Fruit fly (Drosophila melanogaster) whole organism, prepupa: ENCODE results near the gene CG3592.

Experiments
- Blimp-1 ChIP-seq: fragments of 200-800 bp; sonication (Bioruptor generic); optimal IDR thresholded peaks from 3 replicates; lab custom pipeline; 2017; ENCODE audit warnings: missing biosample characterization, missing genetic modification characterization, mild to moderate bottlenecking, moderate library complexity, missing genetic modification reagents
- CG10631 ChIP-seq: fragments of 200-800 bp; sonication (Bioruptor generic); optimal IDR thresholded peaks from 2 replicates; lab custom pipeline; 2016; ENCODE audit warnings: missing biosample characterization, missing genetic modification characterization
- CG10669 ChIP-seq: fragments of 200-800 bp; sonication (Bioruptor generic); optimal IDR thresholded peaks from 3 replicates; lab custom pipeline; 2018; ENCODE audit warnings: missing biosample characterization, mild to moderate bottlenecking, missing genetic modification characterization, moderate library complexity
- CG11294 ChIP-seq: fragments of 200-800 bp; sonication (Bioruptor generic); IDR thresholded peaks from 2 replicates; pipeline ENCODE4 v1.3.6; 2022; ENCODE audit warnings: missing biosample characterization, missing genetic modification characterization
- CG15336 ChIP-seq: fragments of 200-800 bp; sonication (Bioruptor generic); IDR thresholded peaks from 2 replicates; pipeline ENCODE4 v1.3.6; 2022; ENCODE audit warnings: missing biosample characterization, missing genetic modification characterization
- CG1621 ChIP-seq: fragments of 200-800 bp; sonication (Bioruptor generic); optimal IDR thresholded peaks from 3 replicates; lab custom pipeline; 2018; ENCODE audit warnings: missing biosample characterization, mild to moderate bottlenecking, missing genetic modification characterization
- CG3032 ChIP-seq: fragments of 200-800 bp; optimal IDR thresholded peaks from 2 replicates; lab custom pipeline; 2019; ENCODE audit warnings: missing biosample characterization, mild to moderate bottlenecking, missing genetic modification characterization, moderate library complexity
- CG31627 ChIP-seq: fragments of 200-800 bp; sonication (Bioruptor generic); optimal IDR thresholded peaks from 3 replicates; lab custom pipeline; 2016; ENCODE audit warnings: missing biosample characterization, missing genetic modification characterization
- CG32006 ChIP-seq: fragments of 200-800 bp; sonication (Bioruptor generic); optimal IDR thresholded peaks from 3 replicates; lab custom pipeline; 2017; ENCODE audit warnings: missing biosample characterization, mild to moderate bottlenecking, missing genetic modification characterization
- CG4318 ChIP-seq: fragments of 200-800 bp; sonication (Bioruptor generic); optimal IDR thresholded peaks from 3 replicates; lab custom pipeline; 2017; ENCODE audit warnings: missing biosample characterization, mild to moderate bottlenecking, missing genetic modification characterization
- CG6163 ChIP-seq: fragments of 200-800 bp; sonication (Bioruptor generic); IDR thresholded peaks from 3 replicates; pipeline ENCODE4 v1.3.6; 2022; ENCODE audit warnings: missing biosample characterization, missing genetic modification characterization
- CG6276 ChIP-seq: fragments of 200-800 bp; sonication (Bioruptor generic); optimal IDR thresholded peaks from 2 replicates; lab custom pipeline; 2017; ENCODE audit warnings: missing biosample characterization, mild to moderate bottlenecking, missing genetic modification characterization
- CG6792 ChIP-seq: fragments of 200-800 bp; sonication (Bioruptor generic); optimal IDR thresholded peaks from 3 replicates; lab custom pipeline; 2016; ENCODE audit warnings: missing biosample characterization, missing genetic modification characterization
- CG6808 ChIP-seq: fragments of 200-800 bp; sonication (Bioruptor generic); optimal IDR thresholded peaks from 3 replicates; lab custom pipeline; 2017; ENCODE audit warnings: missing biosample characterization, missing genetic modification characterization, mild to moderate bottlenecking, moderate library complexity, missing genetic modification reagents
- CG6854 ChIP-seq: fragments of 200-800 bp; sonication (Bioruptor generic); optimal IDR thresholded peaks from 2 replicates; lab custom pipeline; 2017; ENCODE audit warnings: missing biosample characterization, mild to moderate bottlenecking, missing genetic modification characterization
- CG8119 ChIP-seq: fragments of 200-800 bp; sonication (Bioruptor generic); IDR thresholded peaks from 3 replicates; pipeline ENCODE4 v1.3.6; 2022; ENCODE audit warnings: missing biosample characterization, missing genetic modification characterization
- CG8319 ChIP-seq: fragments of 200-800 bp; sonication (Bioruptor generic); optimal IDR thresholded peaks from 3 replicates; lab custom pipeline; 2016; ENCODE audit warnings: missing biosample characterization, missing genetic modification characterization
- Eip75B ChIP-seq: fragments of 200-800 bp; sonication (Bioruptor generic); optimal IDR thresholded peaks from 3 replicates; lab custom pipeline; 2016; ENCODE audit warnings: missing biosample characterization, missing genetic modification characterization
- Eip78C ChIP-seq: fragments of 200-800 bp; sonication (Bioruptor generic); peaks from one replicate; lab custom pipeline; 2016; ENCODE audit warnings: missing biosample characterization, missing genetic modification characterization
- Eip93F ChIP-seq: fragments of 200-800 bp; sonication (Bioruptor generic); optimal IDR thresholded peaks from 2 replicates; lab custom pipeline; 2016; ENCODE audit warnings: missing biosample characterization, mild to moderate bottlenecking, missing genetic modification characterization
- Ets96B ChIP-seq: fragments of 200-800 bp; optimal IDR thresholded peaks from 2 replicates; lab custom pipeline; 2019; ENCODE audit warnings: missing biosample characterization, mild to moderate bottlenecking, missing genetic modification characterization, moderate library complexity
- Gug ChIP-seq: fragments of 200-800 bp; sonication (Bioruptor generic); IDR thresholded peaks from 2 replicates; pipeline ENCODE4 v1.3.6; 2022; ENCODE audit warnings: missing biosample characterization, missing genetic modification characterization
- Hr38 ChIP-seq: sonication (Bioruptor generic); optimal IDR thresholded peaks from 2 replicates; lab custom pipeline; 2016; ENCODE audit warnings: missing biosample characterization, missing genetic modification characterization
- Hr39 ChIP-seq: fragments of 200-800 bp; sonication (Bioruptor generic); optimal IDR thresholded peaks from 2 replicates; lab custom pipeline; 2016; ENCODE audit warnings: missing biosample characterization, missing genetic modification characterization
- Lpt ChIP-seq: fragments of 200-800 bp; sonication (Bioruptor generic); optimal IDR thresholded peaks from 3 replicates; lab custom pipeline; 2016; ENCODE audit warnings: missing biosample characterization, missing genetic modification characterization
- Met ChIP-seq: fragments of 200-800 bp; sonication (Bioruptor generic); optimal IDR thresholded peaks from 3 replicates; lab custom pipeline; 2016; ENCODE audit warnings: missing biosample characterization, missing genetic modification characterization
- OdsH ChIP-seq: fragments of 200-800 bp; sonication (Bioruptor generic); optimal IDR thresholded peaks from 3 replicates; lab custom pipeline; 2016; ENCODE audit warnings: missing biosample characterization, missing genetic modification characterization
- Sox102F ChIP-seq: fragments of 200-800 bp; sonication (Bioruptor generic); optimal IDR thresholded peaks from 2 replicates; lab custom pipeline; 2016; ENCODE audit warnings: missing biosample characterization, mild to moderate bottlenecking, missing genetic modification characterization
- Sox14 ChIP-seq: fragments of 200-800 bp; sonication (Bioruptor generic); optimal IDR thresholded peaks from 3 replicates; lab custom pipeline; 2016; ENCODE audit warnings: missing biosample characterization, missing genetic modification characterization
- Sox15 ChIP-seq: fragments of 200-800 bp; sonication (Bioruptor generic); optimal IDR thresholded peaks from 3 replicates; lab custom pipeline; 2016; ENCODE audit warnings: missing biosample characterization, missing genetic modification characterization
- achi ChIP-seq: fragments of 200-800 bp; sonication (Bioruptor generic); optimal IDR thresholded peaks from 3 replicates; lab custom pipeline; 2016; ENCODE audit warnings: missing biosample characterization, missing genetic modification characterization
- cyc ChIP-seq: fragments of 200-800 bp; sonication (Bioruptor generic); optimal IDR thresholded peaks from 3 replicates; lab custom pipeline; 2016; ENCODE audit warnings: missing biosample characterization, missing genetic modification characterization
- dac ChIP-seq: fragments of 200-800 bp; sonication (Bioruptor generic); optimal IDR thresholded peaks from 2 replicates; lab custom pipeline; 2017; ENCODE audit warnings: missing biosample characterization, mild to moderate bottlenecking, missing genetic modification characterization
- dsx ChIP-seq: fragments of 200-800 bp; optimal IDR thresholded peaks from 3 replicates; lab custom pipeline; 2019; ENCODE audit warnings: missing biosample characterization, mild to moderate bottlenecking, missing genetic modification characterization, moderate library complexity; ENCODE audit not compliant: poor library complexity, severe bottlenecking
- fd59A ChIP-seq: fragments of 200-800 bp; sonication (Bioruptor generic); optimal IDR thresholded peaks from 2 replicates; lab custom pipeline; 2017; ENCODE audit warnings: missing biosample characterization, mild to moderate bottlenecking, missing genetic modification characterization, missing genetic modification reagents
- fkh ChIP-seq: fragments of 200-800 bp; sonication (Bioruptor generic); optimal IDR thresholded peaks from 3 replicates; lab custom pipeline; 2017; ENCODE audit warnings: missing biosample characterization, mild to moderate bottlenecking, missing genetic modification characterization, moderate library complexity
- net ChIP-seq: fragments of 200-800 bp; sonication (Bioruptor generic); optimal IDR thresholded peaks from 3 replicates; lab custom pipeline; 2016; ENCODE audit warnings: missing biosample characterization, missing genetic modification characterization
- pdm3 ChIP-seq: fragments of 200-800 bp; sonication (Bioruptor generic); optimal IDR thresholded peaks from 3 replicates; lab custom pipeline; 2016; ENCODE audit warnings: missing biosample characterization, missing genetic modification characterization
- salr ChIP-seq, 2 experiments: fragments of 200-800 bp; sonication (Bioruptor generic); optimal IDR thresholded peaks; 3 replicates each; lab custom pipeline; 2016 to 2018; ENCODE audit warnings: missing biosample characterization in 2 of 2, missing genetic modification characterization in 2 of 2, mild to moderate bottlenecking in 1 of 2
- ss ChIP-seq, 2 experiments: fragments of 200-800 bp; sonication (Bioruptor generic); optimal IDR thresholded peaks; 2 replicates in 1 of 2; 3 replicates in 1 of 2; lab custom pipeline; 2017 to 2018; ENCODE audit warnings: mild to moderate bottlenecking in 2 of 2, missing biosample characterization in 2 of 2, missing genetic modification characterization in 2 of 2, moderate library complexity in 1 of 2
- svp ChIP-seq: fragments of 200-800 bp; sonication (Bioruptor generic); peaks from one replicate; lab custom pipeline; 2016; ENCODE audit warnings: missing biosample characterization, missing genetic modification characterization
- vri ChIP-seq: fragments of 200-800 bp; sonication (Bioruptor generic); optimal IDR thresholded peaks from 3 replicates; lab custom pipeline; 2016; ENCODE audit warnings: missing biosample characterization, mild to moderate bottlenecking, missing genetic modification characterization

The CG3592 gene

dm6 chrX:2964678-2965231 lies 29.8 kb downstream of the CG3592 start:
- TF ChIP-seq Met (GFP tag; lab: Kevin White, UChicago) (peak; percentile 24), Sox102F (GFP tag; lab: Kevin White, UChicago) (peak; percentile 7), CG6276 (no peak), Blimp-1 (no peak), salr (GFP tag; optimal IDR thresholded peaks at IDR 0.05; lab: Kevin White, UChicago) (no peak), svp (peak; percentile 4), CG6854 (peak; percentile 24), Hr39 (no peak), Gug (GFP tag; lab: Robert Waterston, UW) (no peak), ss (GFP tag; optimal IDR thresholded peaks at IDR 0.05; lab: Kevin White, UChicago) (no peak), Eip78C (GFP tag; lab: Kevin White, UChicago) (peak; percentile 8)

dm6 chrX:2969039-2969438 lies 34.1 kb downstream of the CG3592 start:
- TF ChIP-seq svp (no peak), CG3032 (tag; lab: Kevin White, UChicago) (no peak), CG10669 (no peak), salr (GFP tag; optimal IDR thresholded peaks at IDR 0.05; lab: Kevin White, UChicago) (no peak), CG1621 (tag; lab: Kevin White, UChicago) (no peak), Sox102F (GFP tag; lab: Kevin White, UChicago) (no peak)

dm6 chrX:2973593-2973992 lies 38.7 kb downstream of the CG3592 start, which contains the start of gene rst:
Gene rst (minus strand): TSS chrX:2973834.
- TF ChIP-seq svp (no peak), CG6792 (GFP tag; lab: Kevin White, UChicago) (no peak), CG8119 (GFP tag; lab: Robert Waterston, UW) (0 out of 3 replicates have a peak, but pooled peaks have one; percentile 13), CG6808 (GFP tag; lab: Kevin White, UChicago) (no peak), Eip75B (GFP tag; lab: Kevin White, UChicago) (no peak), CG4318 (GFP tag; lab: Kevin White, UChicago) (no peak), Lpt (GFP tag; lab: Kevin White, UChicago) (no peak), Sox14 (GFP tag; lab: Kevin White, UChicago) (no peak), CG6854 (peak; percentile 3), CG6163 (GFP tag; lab: Robert Waterston, UW) (peak; percentile 43; the same call in 1 of the 3 replicates), Sox15 (GFP tag; lab: Kevin White, UChicago) (no peak), CG3032 (tag; lab: Kevin White, UChicago) (no peak), Hr39 (no peak), Eip78C (GFP tag; lab: Kevin White, UChicago) (peak; percentile 48), dsx (GFP tag; lab: Kevin White, UChicago) (no peak), achi (GFP tag; lab: Kevin White, UChicago) (no peak), CG11294 (GFP tag; lab: Robert Waterston, UW) (no peak), vri (GFP tag; lab: Kevin White, UChicago) (no peak), net (GFP tag; lab: Kevin White, UChicago) (peak; percentile 1), Ets96B (no peak), Eip93F (GFP tag; lab: Kevin White, UChicago) (no peak), pdm3 (GFP tag; lab: Kevin White, UChicago) (no peak), CG32006 (GFP tag; lab: Kevin White, UChicago) (no peak), CG10669 (no peak), OdsH (GFP tag; lab: Kevin White, UChicago) (no peak), ss (GFP tag; optimal IDR thresholded peaks at IDR 0.05; lab: Kevin White, UChicago) (peak in 1 of 2 experiments; percentile 11), dac (GFP tag; lab: Kevin White, UChicago) (no peak)

dm6 chrX:2977857-2978473 lies 43.0 kb downstream of the CG3592 start:
- peak; percentile 40 for TF ChIP-seq Ets96B
- TF ChIP-seq achi (GFP tag; lab: Kevin White, UChicago) = peak; percentile 68
- peak; percentile 70 for TF ChIP-seq OdsH (GFP tag; lab: Kevin White, UChicago)
- no peak for TF ChIP-seq fkh
- no peak for TF ChIP-seq Eip93F (GFP tag; lab: Kevin White, UChicago)
- peak; percentile 69 for TF ChIP-seq CG31627
- TF ChIP-seq CG15336 = peak; percentile 83
- TF ChIP-seq CG3032 (tag; lab: Kevin White, UChicago) = peak; percentile 33
- TF ChIP-seq cyc (GFP tag; lab: Kevin White, UChicago) = peak; percentile 66
- peak; percentile 70 for TF ChIP-seq Met (GFP tag; lab: Kevin White, UChicago)
- no peak for TF ChIP-seq CG11294 (GFP tag; lab: Robert Waterston, UW)
- TF ChIP-seq CG10631 (GFP tag; lab: Kevin White, UChicago) = peak; percentile 58
- peak; percentile 17 for TF ChIP-seq fd59A
- TF ChIP-seq CG8319 = peak; percentile 43
- peak; percentile 60 for TF ChIP-seq Sox102F (GFP tag; lab: Kevin White, UChicago)
- TF ChIP-seq Eip75B (GFP tag; lab: Kevin White, UChicago) = peak; percentile 66
- no peak for TF ChIP-seq Hr38
- no peak for TF ChIP-seq dsx (GFP tag; lab: Kevin White, UChicago)
- peak; percentile 76 for TF ChIP-seq CG6163 (GFP tag; lab: Robert Waterston, UW)
